Fruit fly (Drosophila melanogaster) whole organism, prepupa: Measurements from ENCODE around the gene CG31538.

Source experiments
- Blimp-1 ChIP-seq: fragments of 200-800 bp; sonication (Bioruptor generic); optimal IDR thresholded peaks from 3 replicates; lab custom pipeline; 2017; ENCODE audit warnings: missing biosample characterization, missing genetic modification characterization, mild to moderate bottlenecking, moderate library complexity, missing genetic modification reagents
- CG10631 ChIP-seq: fragments of 200-800 bp; sonication (Bioruptor generic); optimal IDR thresholded peaks from 2 replicates; lab custom pipeline; 2016; ENCODE audit warnings: missing biosample characterization, missing genetic modification characterization
- CG10669 ChIP-seq: fragments of 200-800 bp; sonication (Bioruptor generic); optimal IDR thresholded peaks from 3 replicates; lab custom pipeline; 2018; ENCODE audit warnings: missing biosample characterization, mild to moderate bottlenecking, missing genetic modification characterization, moderate library complexity
- CG11762 ChIP-seq: fragments of 200-800 bp; sonication (Bioruptor generic); optimal IDR thresholded peaks from 3 replicates; lab custom pipeline; 2016; ENCODE audit warnings: missing biosample characterization, missing genetic modification characterization; ENCODE audit not compliant: insufficient read depth
- CG3032 ChIP-seq: fragments of 200-800 bp; optimal IDR thresholded peaks from 2 replicates; lab custom pipeline; 2019; ENCODE audit warnings: missing biosample characterization, mild to moderate bottlenecking, missing genetic modification characterization, moderate library complexity
- CG31627 ChIP-seq: fragments of 200-800 bp; sonication (Bioruptor generic); optimal IDR thresholded peaks from 3 replicates; lab custom pipeline; 2016; ENCODE audit warnings: missing biosample characterization, missing genetic modification characterization
- CG32006 ChIP-seq: fragments of 200-800 bp; sonication (Bioruptor generic); optimal IDR thresholded peaks from 3 replicates; lab custom pipeline; 2017; ENCODE audit warnings: missing biosample characterization, mild to moderate bottlenecking, missing genetic modification characterization
- CG34406 ChIP-seq: fragments of 200-800 bp; sonication (Bioruptor generic); optimal IDR thresholded peaks from 3 replicates; lab custom pipeline; 2016; ENCODE audit warnings: missing biosample characterization, missing genetic modification characterization
- CG3919 ChIP-seq: fragments of 200-800 bp; sonication (Bioruptor generic); optimal IDR thresholded peaks from 3 replicates; lab custom pipeline; 2016; ENCODE audit warnings: missing biosample characterization, missing genetic modification characterization
- CG6163 ChIP-seq: fragments of 200-800 bp; sonication (Bioruptor generic); IDR thresholded peaks from 3 replicates; pipeline ENCODE4 v1.3.6; 2022; ENCODE audit warnings: missing biosample characterization, missing genetic modification characterization
- CG6276 ChIP-seq: fragments of 200-800 bp; sonication (Bioruptor generic); optimal IDR thresholded peaks from 2 replicates; lab custom pipeline; 2017; ENCODE audit warnings: missing biosample characterization, mild to moderate bottlenecking, missing genetic modification characterization
- CG6792 ChIP-seq: fragments of 200-800 bp; sonication (Bioruptor generic); optimal IDR thresholded peaks from 3 replicates; lab custom pipeline; 2016; ENCODE audit warnings: missing biosample characterization, missing genetic modification characterization
- CG6808 ChIP-seq: fragments of 200-800 bp; sonication (Bioruptor generic); optimal IDR thresholded peaks from 3 replicates; lab custom pipeline; 2017; ENCODE audit warnings: missing biosample characterization, missing genetic modification characterization, mild to moderate bottlenecking, moderate library complexity, missing genetic modification reagents
- CG6854 ChIP-seq: fragments of 200-800 bp; sonication (Bioruptor generic); optimal IDR thresholded peaks from 2 replicates; lab custom pipeline; 2017; ENCODE audit warnings: missing biosample characterization, mild to moderate bottlenecking, missing genetic modification characterization
- CG8319 ChIP-seq: fragments of 200-800 bp; sonication (Bioruptor generic); optimal IDR thresholded peaks from 3 replicates; lab custom pipeline; 2016; ENCODE audit warnings: missing biosample characterization, missing genetic modification characterization
- CG8632 ChIP-seq: fragments of 200-800 bp; sonication (Bioruptor generic); optimal IDR thresholded peaks from 3 replicates; lab custom pipeline; 2016; ENCODE audit warnings: missing biosample characterization, missing genetic modification characterization
- CG9139 ChIP-seq: fragments of 200-800 bp; sonication (Bioruptor generic); optimal IDR thresholded peaks from 3 replicates; lab custom pipeline; 2017; ENCODE audit warnings: missing biosample characterization, mild to moderate bottlenecking, missing genetic modification characterization
- Eip78C ChIP-seq: fragments of 200-800 bp; sonication (Bioruptor generic); peaks from one replicate; lab custom pipeline; 2016; ENCODE audit warnings: missing biosample characterization, missing genetic modification characterization
- Eip93F ChIP-seq: fragments of 200-800 bp; sonication (Bioruptor generic); optimal IDR thresholded peaks from 2 replicates; lab custom pipeline; 2016; ENCODE audit warnings: missing biosample characterization, mild to moderate bottlenecking, missing genetic modification characterization
- Ets21C ChIP-seq: fragments of 200-800 bp; sonication (Bioruptor generic); optimal IDR thresholded peaks from 3 replicates; lab custom pipeline; 2016; ENCODE audit warnings: missing biosample characterization, missing genetic modification characterization
- Ets96B ChIP-seq: fragments of 200-800 bp; optimal IDR thresholded peaks from 2 replicates; lab custom pipeline; 2019; ENCODE audit warnings: missing biosample characterization, mild to moderate bottlenecking, missing genetic modification characterization, moderate library complexity
- Gug ChIP-seq: fragments of 200-800 bp; sonication (Bioruptor generic); IDR thresholded peaks from 2 replicates; pipeline ENCODE4 v1.3.6; 2022; ENCODE audit warnings: missing biosample characterization, missing genetic modification characterization
- Hr39 ChIP-seq: fragments of 200-800 bp; sonication (Bioruptor generic); optimal IDR thresholded peaks from 2 replicates; lab custom pipeline; 2016; ENCODE audit warnings: missing biosample characterization, missing genetic modification characterization
- Hr4 ChIP-seq: fragments of 200-800 bp; sonication (Bioruptor generic); optimal IDR thresholded peaks from 3 replicates; lab custom pipeline; 2016; ENCODE audit warnings: missing biosample characterization, missing genetic modification characterization
- Lpt ChIP-seq: fragments of 200-800 bp; sonication (Bioruptor generic); optimal IDR thresholded peaks from 3 replicates; lab custom pipeline; 2016; ENCODE audit warnings: missing biosample characterization, missing genetic modification characterization
- Met ChIP-seq: fragments of 200-800 bp; sonication (Bioruptor generic); optimal IDR thresholded peaks from 3 replicates; lab custom pipeline; 2016; ENCODE audit warnings: missing biosample characterization, missing genetic modification characterization
- Smox ChIP-seq: fragments of 200-800 bp; sonication (Bioruptor generic); optimal IDR thresholded peaks from 3 replicates; lab custom pipeline; 2016; ENCODE audit warnings: missing biosample characterization, missing genetic modification characterization
- Sox102F ChIP-seq: fragments of 200-800 bp; sonication (Bioruptor generic); optimal IDR thresholded peaks from 2 replicates; lab custom pipeline; 2016; ENCODE audit warnings: missing biosample characterization, mild to moderate bottlenecking, missing genetic modification characterization
- Sox14 ChIP-seq: fragments of 200-800 bp; sonication (Bioruptor generic); optimal IDR thresholded peaks from 3 replicates; lab custom pipeline; 2016; ENCODE audit warnings: missing biosample characterization, missing genetic modification characterization
- Sox15 ChIP-seq: fragments of 200-800 bp; sonication (Bioruptor generic); optimal IDR thresholded peaks from 3 replicates; lab custom pipeline; 2016; ENCODE audit warnings: missing biosample characterization, missing genetic modification characterization
- achi ChIP-seq: fragments of 200-800 bp; sonication (Bioruptor generic); optimal IDR thresholded peaks from 3 replicates; lab custom pipeline; 2016; ENCODE audit warnings: missing biosample characterization, missing genetic modification characterization
- dac ChIP-seq: fragments of 200-800 bp; sonication (Bioruptor generic); optimal IDR thresholded peaks from 2 replicates; lab custom pipeline; 2017; ENCODE audit warnings: missing biosample characterization, mild to moderate bottlenecking, missing genetic modification characterization
- eg ChIP-seq: fragments of 200-800 bp; sonication (Bioruptor generic); IDR thresholded peaks from 3 replicates; pipeline ENCODE4 v1.3.6; 2022; ENCODE audit warnings: missing biosample characterization, missing genetic modification characterization
- fd85E ChIP-seq: fragments of 200-800 bp; sonication (Bioruptor generic); optimal IDR thresholded peaks from 3 replicates; lab custom pipeline; 2016; ENCODE audit warnings: missing biosample characterization, missing genetic modification characterization
- fkh ChIP-seq: fragments of 200-800 bp; sonication (Bioruptor generic); optimal IDR thresholded peaks from 3 replicates; lab custom pipeline; 2017; ENCODE audit warnings: missing biosample characterization, mild to moderate bottlenecking, missing genetic modification characterization, moderate library complexity
- lz ChIP-seq: fragments of 200-800 bp; sonication (Bioruptor generic); optimal IDR thresholded peaks from 3 replicates; lab custom pipeline; 2016; ENCODE audit warnings: missing biosample characterization, missing genetic modification characterization
- salr ChIP-seq, 2 experiments: fragments of 200-800 bp; sonication (Bioruptor generic); optimal IDR thresholded peaks; 3 replicates each; lab custom pipeline; 2016 to 2018; ENCODE audit warnings: missing biosample characterization in 2 of 2, missing genetic modification characterization in 2 of 2, mild to moderate bottlenecking in 1 of 2
- spab ChIP-seq: fragments of 200-800 bp; sonication (Bioruptor generic); optimal IDR thresholded peaks from 2 replicates; lab custom pipeline; 2017; ENCODE audit warnings: missing biosample characterization, mild to moderate bottlenecking, missing genetic modification characterization, missing genetic modification reagents
- ss ChIP-seq, 2 experiments: fragments of 200-800 bp; sonication (Bioruptor generic); optimal IDR thresholded peaks; 2 replicates in 1 of 2; 3 replicates in 1 of 2; lab custom pipeline; 2017 to 2018; ENCODE audit warnings: mild to moderate bottlenecking in 2 of 2, missing biosample characterization in 2 of 2, missing genetic modification characterization in 2 of 2, moderate library complexity in 1 of 2
- svp ChIP-seq: fragments of 200-800 bp; sonication (Bioruptor generic); peaks from one replicate; lab custom pipeline; 2016; ENCODE audit warnings: missing biosample characterization, missing genetic modification characterization
- topi ChIP-seq: fragments of 200-800 bp; sonication (Bioruptor generic); optimal IDR thresholded peaks from 3 replicates; lab custom pipeline; 2016; ENCODE audit warnings: missing biosample characterization, missing genetic modification characterization
- vri ChIP-seq: fragments of 200-800 bp; sonication (Bioruptor generic); optimal IDR thresholded peaks from 3 replicates; lab custom pipeline; 2016; ENCODE audit warnings: missing biosample characterization, mild to moderate bottlenecking, missing genetic modification characterization

CG31538 gene

DNA sequence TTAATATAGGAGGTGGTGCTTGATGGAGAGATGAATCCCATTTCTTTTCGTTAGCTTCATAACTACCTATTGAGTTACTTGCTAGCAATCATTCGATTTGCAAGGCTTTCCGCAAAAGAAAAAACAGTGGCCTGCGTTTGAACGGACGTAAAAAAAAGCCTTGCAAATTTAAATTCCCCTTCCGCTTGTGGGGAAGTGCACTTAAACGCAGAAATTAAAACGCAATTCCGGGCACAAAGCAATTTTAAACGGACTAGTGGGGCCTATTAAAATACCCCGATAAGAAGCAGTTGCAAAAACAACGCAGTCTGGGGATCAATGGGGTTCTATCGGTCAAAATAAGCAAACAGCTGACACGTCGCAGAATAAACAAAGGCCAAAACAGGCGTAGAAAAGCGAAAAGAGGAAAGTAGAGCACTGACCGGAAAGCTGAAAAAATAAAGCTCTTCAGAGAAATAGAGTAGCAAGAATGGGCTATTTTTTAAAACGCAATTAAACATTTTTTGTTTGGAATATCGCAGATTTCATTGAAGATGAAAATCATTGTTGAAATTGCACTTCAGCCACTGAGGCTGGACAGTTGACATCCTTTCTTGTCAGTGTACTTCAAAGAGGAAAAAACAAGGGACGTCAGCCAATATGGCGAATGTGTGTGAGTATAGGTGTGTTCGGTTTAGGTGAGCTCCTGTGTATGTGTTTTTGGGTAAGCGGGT is 26.9 kb downstream of the CG31538 start (continued):
- TF ChIP-seq Hr39 (GFP tag; lab: Kevin White, UChicago) (peak; percentile 71), Met (GFP tag; lab: Kevin White, UChicago) (peak; percentile 61), Eip93F (peak; percentile 14), CG6792 (GFP tag; lab: Kevin White, UChicago) (peak; percentile 57), eg (GFP tag; lab: Robert Waterston, UW) (peak; percentile 77), CG31627 (GFP tag; lab: Kevin White, UChicago) (peak; percentile 66), CG9139 (GFP tag; lab: Kevin White, UChicago) (peak; percentile 11), lz (GFP tag; lab: Kevin White, UChicago) (peak; percentile 48), Blimp-1 (GFP tag; lab: Kevin White, UChicago) (no peak), CG6163 (GFP tag; lab: Robert Waterston, UW) (peak; percentile 82), CG34406 (peak; percentile 33), achi (peak; percentile 60), Gug (GFP tag; lab: Robert Waterston, UW) (peak; percentile 52), Smox (GFP tag; lab: Kevin White, UChicago) (peak; percentile 61), CG10669 (GFP tag; lab: Kevin White, UChicago) (peak; percentile 68), CG6276 (GFP tag; lab: Kevin White, UChicago) (peak; percentile 38), Ets96B (peak; percentile 72), fkh (GFP tag; lab: Kevin White, UChicago) (no peak), Sox15 (GFP tag; lab: Kevin White, UChicago) (peak; percentile 6), ss (GFP tag; optimal IDR thresholded peaks at IDR 0.05; lab: Kevin White, UChicago) (peak in 1 of 2 experiments; percentile 58), CG8632 (GFP tag; lab: Kevin White, UChicago) (peak; percentile 27), CG11762 (GFP tag; lab: Kevin White, UChicago) (peak; percentile 35), svp (GFP tag; lab: Kevin White, UChicago) (peak; percentile 82), Ets21C (GFP tag; lab: Kevin White, UChicago) (peak; percentile 7)

DNA sequence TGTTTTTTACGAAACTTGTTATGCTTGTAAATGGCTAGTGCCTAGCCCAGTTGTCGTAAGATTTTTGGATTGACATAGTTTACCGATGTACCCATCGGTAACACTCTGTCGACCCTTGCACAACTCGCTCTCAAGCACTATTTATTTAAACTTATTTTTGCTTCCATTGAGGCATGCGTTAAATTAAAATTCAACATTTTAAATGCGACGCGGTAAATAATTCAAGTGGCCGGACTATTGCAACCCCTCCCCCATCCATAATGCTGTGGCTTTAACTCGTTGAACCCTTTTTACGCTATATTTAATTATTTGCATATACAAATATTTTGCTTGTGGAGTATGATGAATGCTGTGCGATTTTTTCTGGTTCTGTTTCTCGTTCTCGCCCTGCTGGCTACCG is 28.3 kb downstream of the CG31538 start:
- TF ChIP-seq Sox14 (no peak), CG3032 (tag; lab: Kevin White, UChicago) (peak; percentile 6), Eip78C (GFP tag; lab: Kevin White, UChicago) (peak; percentile 61)

DNA sequence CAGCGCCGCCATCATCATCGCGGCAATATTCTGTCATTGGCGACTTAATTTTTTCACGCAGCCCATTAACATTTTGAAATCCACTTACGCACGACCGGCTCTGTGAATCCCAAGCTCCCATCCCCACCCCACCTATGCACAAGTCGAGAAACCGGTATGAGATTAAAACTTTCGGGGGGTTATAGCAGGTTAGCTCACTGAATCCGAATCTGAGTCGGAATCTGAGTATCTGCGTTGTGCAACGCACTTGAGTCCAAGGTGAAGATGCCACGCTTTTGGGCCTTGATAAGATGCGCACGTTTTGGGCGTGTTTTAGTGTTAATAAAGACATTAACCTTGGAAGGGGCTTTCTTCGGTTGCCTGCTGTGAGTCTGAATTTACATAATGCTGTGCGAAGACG is 30.7 kb downstream of the CG31538 start:
- no peak for TF ChIP-seq salr (GFP tag; optimal IDR thresholded peaks at IDR 0.05; lab: Kevin White, UChicago)
- peak; percentile 25 for TF ChIP-seq Eip78C (GFP tag; lab: Kevin White, UChicago)
- peak; percentile 20 for TF ChIP-seq CG6854 (GFP tag; lab: Kevin White, UChicago)
- peak; percentile 86 for TF ChIP-seq svp (GFP tag; lab: Kevin White, UChicago)
- no peak for TF ChIP-seq Hr4 (GFP tag; lab: Kevin White, UChicago)
- peak; percentile 43 for TF ChIP-seq vri (GFP tag; lab: Kevin White, UChicago)

DNA sequence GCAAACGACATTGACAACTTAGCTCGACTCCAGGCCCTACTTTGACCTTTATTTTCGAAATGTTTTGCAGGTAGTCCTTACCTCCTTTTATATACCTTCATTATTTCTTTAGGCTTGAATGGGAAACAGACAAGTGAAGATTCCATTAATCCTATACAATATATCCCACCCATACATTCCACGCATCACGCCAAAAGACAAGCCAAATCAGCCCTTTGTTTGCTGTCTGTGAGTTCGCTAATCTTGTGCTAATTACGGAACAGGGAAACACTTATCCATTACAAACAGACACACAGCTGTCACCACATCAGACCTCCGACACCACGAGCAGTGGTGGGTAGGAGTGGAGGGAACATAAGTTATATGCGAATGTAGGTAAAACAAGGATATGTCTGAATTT is 36.9 kb downstream of the CG31538 start, which contains the start of gene CG33293:
TSS of gene CG33293 (minus strand) at position 15 of the 400 bp plus-strand sequence.
- TF ChIP-seq CG6808 (GFP tag; lab: Kevin White, UChicago) (no peak), Eip93F (no peak), CG8632 (GFP tag; lab: Kevin White, UChicago) (no peak), CG32006 (GFP tag; lab: Kevin White, UChicago) (no peak), fd85E (GFP tag; lab: Kevin White, UChicago) (no peak), fkh (GFP tag; lab: Kevin White, UChicago) (no peak), svp (GFP tag; lab: Kevin White, UChicago) (no peak), CG10669 (GFP tag; lab: Kevin White, UChicago) (no peak), Lpt (GFP tag; lab: Kevin White, UChicago) (no peak), CG3919 (GFP tag; lab: Kevin White, UChicago) (no peak), Ets21C (GFP tag; lab: Kevin White, UChicago) (no peak), topi (GFP tag; lab: Kevin White, UChicago) (no peak), spab (GFP tag; lab: Kevin White, UChicago) (no peak), Sox102F (no peak), CG31627 (GFP tag; lab: Kevin White, UChicago) (no peak), dac (GFP tag; lab: Kevin White, UChicago) (no peak), ss (GFP tag; optimal IDR thresholded peaks at IDR 0.05; lab: Kevin White, UChicago) (no peak), CG10631 (GFP tag; lab: Kevin White, UChicago) (no peak), CG8319 (GFP tag; lab: Kevin White, UChicago) (no peak)
